Fruit fly (Drosophila melanogaster): ENCODE results near the gene CG18628.

DNA sequence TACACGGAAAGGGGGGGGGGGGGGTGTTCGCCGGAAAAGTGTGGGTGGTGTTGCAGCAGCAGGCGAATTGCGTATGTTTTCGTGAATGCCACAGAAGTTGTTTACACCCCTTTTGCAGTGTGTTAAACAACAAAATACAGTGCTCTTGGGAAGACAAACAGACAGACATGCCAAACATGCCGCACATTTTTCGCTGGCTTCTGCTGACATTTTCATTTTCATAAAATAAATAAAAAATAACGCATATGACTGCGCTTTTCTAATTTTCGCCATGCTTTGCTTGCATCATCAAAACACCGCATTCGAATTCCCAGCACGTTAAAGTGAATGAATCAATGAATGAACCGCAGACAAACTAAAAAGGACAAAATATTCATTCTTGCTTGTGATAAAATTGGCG lies 11.7 kb downstream of the CG18628 start:
- TF ChIP-seq psq (optimal IDR thresholded peaks at IDR 0.05), result no peak
- TF ChIP-seq insv (optimal IDR thresholded peaks at IDR 0.05), result no peak

Measured in Kc167 (cell line).